Worm (Caenorhabditis elegans) whole organism, L1 larva: Measurements from ENCODE around the gene B0524.2.
A peak's percentile ranks its signal among the peaks of the same experiment; 100 is the strongest.

Experiments
- aly-2 ChIP-seq: fragments of 150-350 bp; optimal IDR thresholded peaks from 2 replicates; lab custom pipeline; 2014; ENCODE audit warnings: missing biosample characterization, missing genetic modification characterization
- ceh-90 ChIP-seq: sonication (generic microtip); optimal IDR thresholded peaks from 2 replicates; lab custom pipeline; 2016; ENCODE audit warnings: missing genetic modification characterization, missing compliant biosample characterization
- dpl-1 ChIP-seq, 3 experiments: fragments of 150-350 bp in 2 of 3; sonication (generic microtip) in 1 of 3; optimal IDR thresholded peaks; 2 replicates each; lab custom pipeline; 2014 to 2017; ENCODE audit warnings: missing biosample characterization in 3 of 3, missing genetic modification characterization in 3 of 3, missing genetic modification reagents in 3 of 3
- efl-1 ChIP-seq, 4 experiments: fragments of 150-350 bp; optimal IDR thresholded peaks in 3 of 4; peaks in 1 of 4; 1 replicate in 1 of 4; 2 replicates in 3 of 4; lab custom pipeline; 2014; ENCODE audit warnings: missing biosample characterization in 2 of 4, missing genetic modification characterization in 2 of 4, missing genetic modification reagents in 2 of 4
- efl-3 ChIP-seq: fragments of 200-800 bp; sonication (Bioruptor generic); optimal IDR thresholded peaks from 2 replicates; lab custom pipeline; 2018; ENCODE audit warnings: mild to moderate bottlenecking, missing genetic modification characterization, missing compliant biosample characterization
- egl-27 ChIP-seq, 2 experiments: fragments of 150-350 bp in 1 of 2; sonication (generic microtip); optimal IDR thresholded peaks; 3 replicates each; lab custom pipeline; 2017 to 2018; ENCODE audit warnings: missing biosample characterization in 2 of 2, missing genetic modification characterization in 2 of 2, missing genetic modification reagents in 2 of 2
- fkh-4 ChIP-seq: sonication (generic microtip); optimal IDR thresholded peaks from 2 replicates; lab custom pipeline; 2016; ENCODE audit warnings: missing compliant biosample characterization, missing genetic modification characterization, borderline replicate concordance
- lin-35 ChIP-seq, 2 experiments: fragments of 150-350 bp; optimal IDR thresholded peaks; 2 replicates each; lab custom pipeline; 2014; ENCODE audit warnings: missing biosample characterization in 2 of 2, missing genetic modification characterization in 2 of 2, missing genetic modification reagents in 2 of 2
- lir-3 ChIP-seq: sonication (generic microtip); optimal IDR thresholded peaks from 2 replicates; lab custom pipeline; 2016; ENCODE audit warnings: mild to moderate bottlenecking, missing genetic modification characterization, moderate library complexity, missing compliant biosample characterization; ENCODE audit not compliant: poor library complexity
- sup-37 ChIP-seq: fragments of 200-800 bp; sonication (Bioruptor generic); optimal IDR thresholded peaks from 2 replicates; lab custom pipeline; 2018; ENCODE audit warnings: mild to moderate bottlenecking, missing genetic modification characterization, missing compliant biosample characterization
- unc-62 ChIP-seq: fragments of 150-350 bp; optimal IDR thresholded peaks from 2 replicates; lab custom pipeline; 2014; ENCODE audit warnings: missing biosample characterization, missing genetic modification reagents, missing genetic modification characterization
- unc-86 ChIP-seq: sonication (generic microtip); optimal IDR thresholded peaks from 2 replicates; lab custom pipeline; 2016; ENCODE audit warnings: missing genetic modification characterization, missing compliant biosample characterization
- zag-1 ChIP-seq: fragments of 150-350 bp; optimal IDR thresholded peaks from 2 replicates; lab custom pipeline; 2014; ENCODE audit warnings: missing biosample characterization, missing genetic modification characterization

Gene B0524.2

DNA sequence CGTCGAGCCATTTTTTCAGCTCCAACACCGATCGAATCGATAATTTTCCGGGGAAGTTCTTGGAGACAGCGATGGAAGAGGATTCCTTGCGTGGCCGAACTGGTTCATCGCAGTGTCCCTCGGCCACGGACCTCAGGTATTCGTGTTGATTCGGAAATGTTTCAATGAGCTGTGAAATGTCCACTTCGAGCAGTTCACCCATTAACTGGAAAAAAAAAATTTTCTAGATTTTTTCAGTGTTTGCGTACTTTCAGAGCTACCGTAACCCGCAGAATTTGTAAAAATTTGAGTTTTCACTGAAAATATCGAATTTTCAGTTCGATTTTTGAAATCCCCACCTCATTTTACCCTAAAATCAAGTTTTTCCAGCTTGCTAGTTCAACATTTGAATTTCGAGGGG, 54.0 kb downstream of the B0524.2 start:
- TF ChIP-seq egl-27 (tag; optimal IDR thresholded peaks at IDR 0.05; lab: Kevin White, UChicago): no peak
- TF ChIP-seq efl-1 (optimal IDR thresholded peaks at IDR 0.05; lab: Kevin White, UChicago): no peak
- peak in 1 of 2 experiments; percentile 90 for TF ChIP-seq efl-1 (GFP tag; optimal IDR thresholded peaks at IDR 0.05 in 1 of 2; lab: Kevin White, UChicago)

DNA sequence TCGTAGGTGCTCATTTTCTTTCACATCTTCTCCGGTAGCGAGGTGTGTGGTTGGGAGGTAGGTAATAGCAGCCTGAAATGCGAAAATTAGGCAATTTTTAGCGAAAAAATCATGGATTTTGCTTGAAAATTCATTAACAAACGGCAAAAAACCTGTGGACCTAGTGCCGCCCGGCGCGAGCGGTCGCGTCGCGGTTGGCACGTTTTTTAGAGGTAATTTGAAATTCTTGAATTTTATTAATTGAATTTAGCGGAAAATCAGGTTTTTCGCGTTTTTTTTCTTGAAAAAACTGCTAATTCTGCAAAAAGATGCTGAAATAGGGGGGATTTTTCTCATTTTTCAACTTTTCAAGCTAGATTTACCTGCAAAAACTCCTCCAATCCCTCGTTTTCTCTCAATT, 55.5 kb downstream of the B0524.2 start:
- TF ChIP-seq unc-62 (GFP tag; lab: Kevin White, UChicago) (no peak), dpl-1 (GFP tag; optimal IDR thresholded peaks at IDR 0.05; lab: Kevin White, UChicago) (peak in 1 of 3 experiments; percentile 4), aly-2 (tag; lab: Kevin White, UChicago) (no peak), fkh-4 (tag; lab: Kevin White, UChicago) (no peak), unc-86 (tag; lab: Kevin White, UChicago) (no peak), efl-1 (optimal IDR thresholded peaks at IDR 0.05; lab: Kevin White, UChicago) (no peak), efl-1 (GFP tag; optimal IDR thresholded peaks at IDR 0.05 in 1 of 2; lab: Kevin White, UChicago) (peak; percentile 22 to 92), sup-37 (GFP tag; lab: Kevin White, UChicago) (no peak), ceh-90 (no peak), efl-3 (GFP tag; lab: Kevin White, UChicago) (no peak), zag-1 (tag; lab: Kevin White, UChicago) (no peak), lir-3 (tag; lab: Kevin White, UChicago) (no peak), lin-35 (GFP tag; optimal IDR thresholded peaks at IDR 0.05; lab: Kevin White, UChicago) (peak in 1 of 2 experiments; percentile 10)
